Worm (Caenorhabditis elegans) whole organism, early embryonic: ENCODE data around the gene B0495.7.

Source experiments
- B0310.2 ChIP-seq: sonication (generic microtip); optimal IDR thresholded peaks from 2 replicates; lab custom pipeline; 2016; ENCODE audit warnings: mild to moderate bottlenecking, missing genetic modification characterization, missing compliant biosample characterization
- F13C5.2 ChIP-seq: sonication (generic microtip); optimal IDR thresholded peaks from 2 replicates; lab custom pipeline; 2017; ENCODE audit warnings: mild to moderate bottlenecking, missing genetic modification characterization, inconsistent platforms, missing compliant biosample characterization
- aly-1 ChIP-seq: sonication (generic microtip); optimal IDR thresholded peaks from 2 replicates; lab custom pipeline; 2016; ENCODE audit warnings: missing genetic modification characterization, missing compliant biosample characterization
- ama-1 ChIP-seq: fragments of 150-350 bp; optimal IDR thresholded peaks from 2 replicates; lab custom pipeline; 2014
- ceh-13 ChIP-seq: fragments of 200-800 bp; sonication (Bioruptor generic); optimal IDR thresholded peaks from 2 replicates; lab custom pipeline; 2018; ENCODE audit warnings: mild to moderate bottlenecking, missing genetic modification characterization, missing compliant biosample characterization
- ceh-36 ChIP-seq: sonication (generic microtip); optimal IDR thresholded peaks from 2 replicates; lab custom pipeline; 2016; ENCODE audit warnings: missing genetic modification characterization, inconsistent platforms, missing compliant biosample characterization
- ets-7 ChIP-seq: sonication (generic microtip); optimal IDR thresholded peaks from 2 replicates; lab custom pipeline; 2016; ENCODE audit warnings: missing genotype, missing genetic modification characterization, missing compliant biosample characterization
- flt-1 ChIP-seq: fragments of 200-800 bp; sonication (Bioruptor generic); IDR thresholded peaks from 2 replicates; pipeline ENCODE4 v1.3.6; 2022; ENCODE audit warnings: missing genetic modification characterization, missing compliant biosample characterization
- hmbx-1 ChIP-seq: sonication (generic microtip); optimal IDR thresholded peaks from 2 replicates; lab custom pipeline; 2016; ENCODE audit warnings: mild to moderate bottlenecking, missing genetic modification characterization, missing compliant biosample characterization
- hmg-4 ChIP-seq: fragments of 200-800 bp; sonication (Bioruptor generic); optimal IDR thresholded peaks from 2 replicates; lab custom pipeline; 2018; ENCODE audit warnings: mild to moderate bottlenecking, missing genetic modification characterization, missing compliant biosample characterization
- hnd-1 ChIP-seq: sonication (generic microtip); optimal IDR thresholded peaks from 2 replicates; lab custom pipeline; 2016; ENCODE audit warnings: missing genetic modification characterization, missing compliant biosample characterization
- pes-1 ChIP-seq: fragments of 200-800 bp; sonication (Bioruptor generic); IDR thresholded peaks from 2 replicates; pipeline ENCODE4 v1.3.6; 2022; ENCODE audit warnings: missing genetic modification reagents, missing genetic modification characterization, missing compliant biosample characterization
- scrt-1 ChIP-seq: fragments of 200-800 bp; sonication (Bioruptor generic); IDR thresholded peaks from 2 replicates; pipeline ENCODE4 v1.3.6; 2022; ENCODE audit warnings: missing genetic modification characterization, missing compliant biosample characterization
- sea-1 ChIP-seq: fragments of 200-800 bp; sonication (Bioruptor generic); conservative IDR thresholded peaks from 2 replicates; pipeline ENCODE4 v1.3.6; 2022; ENCODE audit warnings: missing genetic modification characterization, missing compliant biosample characterization
- tbx-11 ChIP-seq: fragments of 200-800 bp; sonication (Bioruptor generic); IDR thresholded peaks from 2 replicates; pipeline ENCODE4 v1.3.6; 2022; ENCODE audit warnings: missing genetic modification characterization, missing compliant biosample characterization
- tbx-37 ChIP-seq: fragments of 200-800 bp; sonication (Bioruptor generic); conservative IDR thresholded peaks from 2 replicates; pipeline ENCODE4 v1.3.6; 2022; ENCODE audit warnings: missing genetic modification reagents, missing genetic modification characterization, missing compliant biosample characterization
- tra-4 ChIP-seq: sonication (generic microtip); optimal IDR thresholded peaks from 2 replicates; lab custom pipeline; 2017; ENCODE audit warnings: missing genetic modification characterization, missing compliant biosample characterization

B0495.7 gene

DNA sequence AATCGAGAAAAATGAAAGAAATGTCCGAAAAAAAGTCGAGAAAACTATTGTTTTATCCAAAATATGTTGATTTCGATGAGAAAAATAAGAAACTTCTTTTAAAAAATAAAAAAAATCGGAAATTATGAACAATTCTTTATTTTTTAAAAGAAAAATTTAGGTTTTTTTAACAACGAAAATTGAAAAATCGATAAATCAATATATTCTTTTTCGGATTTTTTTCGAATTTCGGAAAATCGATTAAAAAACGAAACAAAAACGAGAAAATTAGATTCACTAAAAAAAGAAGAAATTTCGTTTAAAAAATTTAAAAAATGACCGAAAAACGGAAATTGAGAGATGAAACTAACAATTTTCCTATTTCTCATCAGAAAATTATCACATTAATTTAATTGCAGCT, 35.0 kb downstream of the B0495.7 start:
- no peak for TF ChIP-seq ama-1
- TF ChIP-seq aly-1 (tag; lab: Kevin White, UChicago): no peak
- no peak for TF ChIP-seq flt-1 (GFP tag; lab: Robert Waterston, UW)
- TF ChIP-seq sea-1 (GFP tag; lab: Robert Waterston, UW): no peak
- no peak for TF ChIP-seq F13C5.2 (tag; lab: Kevin White, UChicago)
- no peak for TF ChIP-seq ets-7 (tag; lab: Kevin White, UChicago)
- no peak for TF ChIP-seq hnd-1 (tag; lab: Kevin White, UChicago)
- no peak for TF ChIP-seq hmbx-1 (tag; lab: Kevin White, UChicago)
- no peak for TF ChIP-seq pes-1 (GFP tag; lab: Robert Waterston, UW)
- TF ChIP-seq ceh-13 (GFP tag; lab: Kevin White, UChicago): no peak
- TF ChIP-seq tbx-37: no peak
- no peak for TF ChIP-seq ceh-36 (tag; lab: Kevin White, UChicago)
- no peak for TF ChIP-seq scrt-1 (GFP tag; lab: Robert Waterston, UW)
- TF ChIP-seq hmg-4 (GFP tag; lab: Kevin White, UChicago): no peak
- TF ChIP-seq tra-4: no peak
- TF ChIP-seq B0310.2: no peak
- TF ChIP-seq tbx-11 (GFP tag; lab: Robert Waterston, UW): no peak

ce11 chrII:7669409-7669808, 35.6 kb downstream of the B0495.7 start:
- no peak for TF ChIP-seq hmbx-1 (tag; lab: Kevin White, UChicago)
- TF ChIP-seq ets-7 (tag; lab: Kevin White, UChicago): no peak
- no peak for TF ChIP-seq ama-1
- TF ChIP-seq F13C5.2 (tag; lab: Kevin White, UChicago): peak; percentile 34
- peak; percentile 9 for TF ChIP-seq hmg-4 (GFP tag; lab: Kevin White, UChicago)
- TF ChIP-seq ceh-13 (GFP tag; lab: Kevin White, UChicago): no peak

- TF ChIP-seq F13C5.2 (tag; lab: Kevin White, UChicago) (peak; percentile 7), hmbx-1 (tag; lab: Kevin White, UChicago) (no peak), pes-1 (GFP tag; lab: Robert Waterston, UW) (peak; percentile 8; the same call in 1 of the 2 replicates)
Measured at ce11 chrII:7666967-7667366, 38.1 kb downstream of the B0495.7 start, which contains the start of gene lir-2. Gene lir-2 (plus strand): TSS chrII:7667267.

DNA sequence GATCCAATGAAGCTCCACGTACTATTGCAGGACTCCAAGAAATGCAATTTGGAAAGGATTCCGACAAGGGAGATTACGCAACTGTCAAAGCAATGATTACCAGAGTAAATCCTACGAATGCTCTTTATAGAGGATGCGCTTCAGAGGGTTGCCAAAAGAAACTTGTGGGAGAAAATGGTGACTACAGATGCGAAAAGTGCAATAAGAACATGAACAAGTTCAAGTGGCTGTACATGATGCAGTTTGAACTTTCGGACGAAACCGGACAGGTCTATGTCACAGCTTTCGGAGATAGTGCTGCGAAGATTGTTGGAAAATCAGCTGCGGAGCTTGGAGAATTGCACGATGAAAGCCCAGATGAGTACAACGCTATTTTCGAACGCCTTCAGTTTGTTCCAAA, 38.7 kb downstream of the B0495.7 start:
- no peak for TF ChIP-seq scrt-1 (GFP tag; lab: Robert Waterston, UW)
- TF ChIP-seq ceh-13 (GFP tag; lab: Kevin White, UChicago): no peak
- TF ChIP-seq tra-4: no peak
- TF ChIP-seq ceh-36 (tag; lab: Kevin White, UChicago): no peak

DNA sequence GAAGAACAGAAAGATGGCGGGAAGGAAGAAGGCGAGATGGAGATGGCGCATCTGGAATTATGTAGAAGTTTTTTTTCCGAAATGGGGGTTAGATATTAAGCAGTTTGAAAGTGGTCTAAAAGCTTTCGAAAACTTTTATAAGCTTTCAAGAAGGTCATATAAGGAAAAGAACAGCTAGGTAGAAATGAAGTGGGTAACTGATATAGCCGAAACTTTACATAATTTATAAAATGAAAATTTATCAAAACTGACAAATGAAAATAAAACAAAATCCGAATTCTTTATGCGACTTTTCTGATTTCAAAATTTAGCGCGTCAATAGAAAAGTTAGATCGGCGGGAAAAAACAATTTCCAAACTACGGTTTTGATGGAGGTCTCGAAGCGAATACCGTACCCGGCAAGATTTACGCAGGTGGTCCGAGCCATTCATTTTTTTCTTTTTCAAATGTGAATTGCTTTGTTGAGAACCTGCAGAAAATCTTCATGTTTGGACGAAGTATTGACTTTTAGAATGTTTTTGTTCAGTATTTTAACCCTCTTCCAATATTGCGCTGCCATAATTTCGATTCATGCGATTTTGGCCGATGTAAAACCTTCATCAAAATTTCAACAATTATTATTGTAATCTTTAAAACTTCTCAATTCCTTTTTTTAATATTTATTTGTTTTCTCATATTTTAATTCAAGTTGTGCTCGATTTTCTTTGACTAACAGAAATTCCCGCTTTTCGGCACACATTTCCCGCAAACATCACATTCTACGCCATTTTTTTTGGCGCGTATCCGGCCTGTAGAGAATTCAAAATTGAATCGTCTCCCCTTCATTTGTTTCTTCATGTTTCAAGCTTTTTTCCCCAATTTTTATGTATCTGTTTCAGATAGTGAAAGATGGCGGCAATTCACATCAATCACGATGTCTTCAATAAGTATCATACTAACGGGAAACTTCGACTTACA, 41.1 kb downstream of the B0495.7 start, which contains the start of the genes F18A1.7 and rpa-1:
Gene F18A1.7 (minus strand): TSS at position 51 of the 957 bp plus-strand sequence.
Gene rpa-1 (plus strand): TSS at position 879 of the 957 bp plus-strand sequence.
- TF ChIP-seq F13C5.2 (tag; lab: Kevin White, UChicago) (peak; percentile 39), tbx-37 (no peak), scrt-1 (GFP tag; lab: Robert Waterston, UW) (no peak), flt-1 (GFP tag; lab: Robert Waterston, UW) (0 out of 2 replicates have a peak, but pooled peaks have one; percentile 30), pes-1 (GFP tag; lab: Robert Waterston, UW) (no peak)

- TF ChIP-seq hmbx-1 (tag; lab: Kevin White, UChicago): no peak
- no peak for TF ChIP-seq flt-1 (GFP tag; lab: Robert Waterston, UW)
- TF ChIP-seq B0310.2: no peak
- no peak for TF ChIP-seq tra-4
- no peak for TF ChIP-seq ceh-36 (tag; lab: Kevin White, UChicago)
- TF ChIP-seq scrt-1 (GFP tag; lab: Robert Waterston, UW): no peak
- no peak for TF ChIP-seq hmg-4 (GFP tag; lab: Kevin White, UChicago)
- TF ChIP-seq aly-1 (tag; lab: Kevin White, UChicago): no peak
- no peak for TF ChIP-seq F13C5.2 (tag; lab: Kevin White, UChicago)
- no peak for TF ChIP-seq ama-1
- TF ChIP-seq sea-1 (GFP tag; lab: Robert Waterston, UW): no peak
- no peak for TF ChIP-seq ceh-13 (GFP tag; lab: Kevin White, UChicago)
- TF ChIP-seq tbx-37: no peak
- no peak for TF ChIP-seq pes-1 (GFP tag; lab: Robert Waterston, UW)
- no peak for TF ChIP-seq hnd-1 (tag; lab: Kevin White, UChicago)
- TF ChIP-seq tbx-11 (GFP tag; lab: Robert Waterston, UW): no peak
- TF ChIP-seq ets-7 (tag; lab: Kevin White, UChicago): no peak
Measured at ce11 chrII:7663028-7663427, 42.0 kb downstream of the B0495.7 start.

- TF ChIP-seq ceh-13 (GFP tag; lab: Kevin White, UChicago): no peak
- no peak for TF ChIP-seq hmg-4 (GFP tag; lab: Kevin White, UChicago)
- no peak for TF ChIP-seq ceh-36 (tag; lab: Kevin White, UChicago)
- no peak for TF ChIP-seq tbx-11 (GFP tag; lab: Robert Waterston, UW)
- TF ChIP-seq sea-1 (GFP tag; lab: Robert Waterston, UW): no peak
- no peak for TF ChIP-seq pes-1 (GFP tag; lab: Robert Waterston, UW)
- no peak for TF ChIP-seq ets-7 (tag; lab: Kevin White, UChicago)
- no peak for TF ChIP-seq B0310.2
- TF ChIP-seq tra-4: no peak
- TF ChIP-seq hnd-1 (tag; lab: Kevin White, UChicago): no peak
- TF ChIP-seq hmbx-1 (tag; lab: Kevin White, UChicago): no peak
- TF ChIP-seq ama-1: no peak
- no peak for TF ChIP-seq flt-1 (GFP tag; lab: Robert Waterston, UW)
- no peak for TF ChIP-seq tbx-37
- no peak for TF ChIP-seq aly-1 (tag; lab: Kevin White, UChicago)
- no peak for TF ChIP-seq scrt-1 (GFP tag; lab: Robert Waterston, UW)
- TF ChIP-seq F13C5.2 (tag; lab: Kevin White, UChicago): no peak
Measured at ce11 chrII:7662008-7662686, 42.9 kb downstream of the B0495.7 start, which contains the start of gene alfa-1. Gene alfa-1 (minus strand): TSS chrII:7662522.
